Worm (Caenorhabditis elegans) whole organism, L4 larva: ENCODE measurements around the gene tyr-6.

Experiments
- F49E8.2 ChIP-seq: sonication (generic microtip); optimal IDR thresholded peaks from 2 replicates; lab custom pipeline; 2016; ENCODE audit warnings: missing compliant biosample characterization, mild to moderate bottlenecking, missing genetic modification characterization, borderline replicate concordance
- T20F7.1 ChIP-seq: fragments of 200-800 bp; sonication (Bioruptor generic); optimal IDR thresholded peaks from 2 replicates; lab custom pipeline; 2018; ENCODE audit warnings: mild to moderate bottlenecking, missing genetic modification characterization, missing compliant biosample characterization
- T26A8.4 ChIP-seq: fragments of 200-800 bp; sonication (Bioruptor generic); IDR thresholded peaks from 2 replicates; pipeline ENCODE4 v1.3.6; 2022; ENCODE audit warnings: missing genetic modification characterization, missing compliant biosample characterization
- ZK546.5 ChIP-seq, 2 experiments: sonication (generic microtip); optimal IDR thresholded peaks; 2 replicates each; lab custom pipeline; 2017; ENCODE audit warnings: missing biosample characterization in 2 of 2, missing genetic modification characterization in 2 of 2
- aly-2 ChIP-seq: sonication (generic microtip); optimal IDR thresholded peaks from 2 replicates; lab custom pipeline; 2018; ENCODE audit warnings: missing biosample characterization, missing genetic modification characterization
- ceh-32 ChIP-seq: sonication (generic microtip); optimal IDR thresholded peaks from 2 replicates; lab custom pipeline; 2016; ENCODE audit warnings: mild to moderate bottlenecking, missing genetic modification characterization, missing compliant biosample characterization; ENCODE audit not compliant: poor library complexity
- ceh-44 ChIP-seq: fragments of 200-800 bp; sonication (Bioruptor generic); IDR thresholded peaks from 2 replicates; pipeline ENCODE4 v1.3.6; 2022; ENCODE audit warnings: missing genetic modification reagents, missing genetic modification characterization, missing compliant biosample characterization
- ceh-82 ChIP-seq: sonication (generic microtip); optimal IDR thresholded peaks from 2 replicates; lab custom pipeline; 2017; ENCODE audit warnings: missing biosample characterization, missing genetic modification characterization
- daf-16 ChIP-seq, 3 experiments: sonication (generic microtip); optimal IDR thresholded peaks; 2 replicates each; lab custom pipeline; 2016 to 2017; ENCODE audit warnings: missing genetic modification characterization in 3 of 3, missing genetic modification reagents in 3 of 3, mild to moderate bottlenecking in 2 of 3, missing compliant biosample characterization in 2 of 3, missing biosample characterization in 1 of 3, moderate library complexity in 1 of 3
- dmd-6 ChIP-seq: fragments of 200-800 bp; sonication (Bioruptor generic); IDR thresholded peaks from 2 replicates; pipeline ENCODE4 v1.3.6; 2022; ENCODE audit warnings: missing genetic modification reagents, missing genetic modification characterization, missing compliant biosample characterization
- dve-1 ChIP-seq: sonication (generic microtip); optimal IDR thresholded peaks from 2 replicates; lab custom pipeline; 2017; ENCODE audit warnings: antibody characterized with exemption, mild to moderate bottlenecking, missing genetic modification characterization, missing compliant biosample characterization; ENCODE audit not compliant: insufficient read depth
- egl-43 ChIP-seq: fragments of 200-800 bp; sonication (Bioruptor generic); IDR thresholded peaks from 2 replicates; pipeline ENCODE4 v1.3.6; 2022; ENCODE audit warnings: missing genetic modification reagents, missing genetic modification characterization, missing compliant biosample characterization
- fkh-10 ChIP-seq: fragments of 150-350 bp; optimal IDR thresholded peaks from 2 replicates; lab custom pipeline; 2014; ENCODE audit warnings: missing biosample characterization, missing genetic modification reagents, missing genetic modification characterization
- fos-1 ChIP-seq: fragments of 150-350 bp; optimal IDR thresholded peaks from 2 replicates; lab custom pipeline; 2014; ENCODE audit warnings: missing biosample characterization, missing genetic modification characterization
- hif-1 ChIP-seq, 2 experiments: sonication (generic microtip); optimal IDR thresholded peaks; 2 replicates each; lab custom pipeline; 2016 to 2017; ENCODE audit warnings: missing compliant biosample characterization in 2 of 2, missing genetic modification characterization in 2 of 2, missing genetic modification reagents in 2 of 2, missing genotype in 2 of 2, mild to moderate bottlenecking in 1 of 2
- hlh-11 ChIP-seq: fragments of 200-800 bp; sonication (Bioruptor generic); optimal IDR thresholded peaks from 2 replicates; lab custom pipeline; 2018; ENCODE audit warnings: mild to moderate bottlenecking, missing genetic modification characterization, missing compliant biosample characterization
- jun-1 ChIP-seq: fragments of 150-350 bp; optimal IDR thresholded peaks from 2 replicates; lab custom pipeline; 2014; ENCODE audit warnings: missing biosample characterization, missing genetic modification reagents, missing genetic modification characterization
- lin-1 ChIP-seq: fragments of 200-800 bp; sonication (Bioruptor generic); IDR thresholded peaks from 2 replicates; pipeline ENCODE4 v1.3.6; 2022; ENCODE audit warnings: missing genetic modification reagents, missing genetic modification characterization, missing compliant biosample characterization
- lin-15B ChIP-seq: fragments of 150-350 bp; sonication (generic microtip); optimal IDR thresholded peaks from 3 replicates; lab custom pipeline; 2014; ENCODE audit warnings: missing biosample characterization, missing genetic modification characterization
- mdt-29 ChIP-seq: fragments of 200-800 bp; sonication (Bioruptor generic); IDR thresholded peaks from 2 replicates; pipeline ENCODE4 v1.3.6; 2022; ENCODE audit warnings: missing genetic modification reagents, missing genetic modification characterization, missing compliant biosample characterization
- mes-2 ChIP-seq: sonication (generic microtip); optimal IDR thresholded peaks from 2 replicates; lab custom pipeline; 2016; ENCODE audit warnings: missing genotype, mild to moderate bottlenecking, missing genetic modification characterization, missing compliant biosample characterization; ENCODE audit not compliant: poor library complexity, severe bottlenecking
- nhr-11 ChIP-seq: fragments of 150-350 bp; optimal IDR thresholded peaks from 2 replicates; lab custom pipeline; 2014; ENCODE audit warnings: missing biosample characterization, missing genetic modification characterization
- nhr-25 ChIP-seq: sonication (generic microtip); optimal IDR thresholded peaks from 2 replicates; lab custom pipeline; 2017; ENCODE audit warnings: missing genetic modification characterization, mild to moderate bottlenecking, missing compliant biosample characterization, antibody characterized with exemption, moderate library complexity, borderline replicate concordance; ENCODE audit not compliant: insufficient read depth
- nhr-28 ChIP-seq: fragments of 150-350 bp; optimal IDR thresholded peaks from 2 replicates; lab custom pipeline; 2014; ENCODE audit warnings: missing biosample characterization, missing genetic modification characterization
- nhr-41 ChIP-seq: fragments of 200-800 bp; sonication (Bioruptor generic); IDR thresholded peaks from 2 replicates; pipeline ENCODE4 v1.3.6; 2022; ENCODE audit warnings: missing genetic modification reagents, missing genetic modification characterization, missing compliant biosample characterization
- nhr-42 ChIP-seq: fragments of 200-800 bp; sonication (Bioruptor generic); IDR thresholded peaks from 2 replicates; pipeline ENCODE4 v1.3.6; 2022; ENCODE audit warnings: missing genetic modification characterization, missing compliant biosample characterization
- nhr-48 ChIP-seq: sonication (generic microtip); optimal IDR thresholded peaks from 2 replicates; lab custom pipeline; 2016; ENCODE audit warnings: mild to moderate bottlenecking, missing genetic modification characterization, missing compliant biosample characterization
- nhr-76 ChIP-seq: fragments of 150-350 bp; optimal IDR thresholded peaks from 2 replicates; lab custom pipeline; 2014; ENCODE audit warnings: missing biosample characterization, missing genetic modification characterization
- nhr-77 ChIP-seq: fragments of 150-350 bp; optimal IDR thresholded peaks from 2 replicates; lab custom pipeline; 2014; ENCODE audit warnings: missing biosample characterization, missing genetic modification characterization
- php-3 ChIP-seq: fragments of 200-800 bp; sonication (Bioruptor generic); IDR thresholded peaks from 2 replicates; pipeline ENCODE4 v1.3.6; 2022; ENCODE audit warnings: missing genetic modification reagents, missing genetic modification characterization, missing compliant biosample characterization
- pqm-1 ChIP-seq: sonication (generic microtip); optimal IDR thresholded peaks from 2 replicates; lab custom pipeline; 2017; ENCODE audit warnings: missing biosample characterization, missing genetic modification characterization
- rbr-2 ChIP-seq: sonication (generic microtip); optimal IDR thresholded peaks from 2 replicates; lab custom pipeline; 2016; ENCODE audit warnings: missing genotype, missing genetic modification characterization, missing compliant biosample characterization
- set-16 ChIP-seq: fragments of 200-800 bp; sonication (Bioruptor generic); IDR thresholded peaks from 2 replicates; pipeline ENCODE4 v1.3.6; 2022; ENCODE audit warnings: missing genetic modification reagents, missing genetic modification characterization, missing compliant biosample characterization
- tag-97 ChIP-seq: fragments of 200-800 bp; sonication (Bioruptor generic); IDR thresholded peaks from 2 replicates; pipeline ENCODE4 v1.3.6; 2022; ENCODE audit warnings: missing genetic modification characterization, missing compliant biosample characterization
- vab-7 ChIP-seq: fragments of 200-800 bp; sonication (Bioruptor generic); IDR thresholded peaks from 2 replicates; pipeline ENCODE4 v1.3.6; 2022; ENCODE audit warnings: missing genetic modification reagents, missing genetic modification characterization, missing compliant biosample characterization
- zfp-2 ChIP-seq: sonication (generic microtip); optimal IDR thresholded peaks from 2 replicates; lab custom pipeline; 2016; ENCODE audit warnings: mild to moderate bottlenecking, missing genetic modification characterization, missing compliant biosample characterization
- ztf-11 ChIP-seq: fragments of 150-350 bp; optimal IDR thresholded peaks from 2 replicates; lab custom pipeline; 2014; ENCODE audit warnings: missing biosample characterization, missing genetic modification characterization

tyr-6 gene

DNA sequence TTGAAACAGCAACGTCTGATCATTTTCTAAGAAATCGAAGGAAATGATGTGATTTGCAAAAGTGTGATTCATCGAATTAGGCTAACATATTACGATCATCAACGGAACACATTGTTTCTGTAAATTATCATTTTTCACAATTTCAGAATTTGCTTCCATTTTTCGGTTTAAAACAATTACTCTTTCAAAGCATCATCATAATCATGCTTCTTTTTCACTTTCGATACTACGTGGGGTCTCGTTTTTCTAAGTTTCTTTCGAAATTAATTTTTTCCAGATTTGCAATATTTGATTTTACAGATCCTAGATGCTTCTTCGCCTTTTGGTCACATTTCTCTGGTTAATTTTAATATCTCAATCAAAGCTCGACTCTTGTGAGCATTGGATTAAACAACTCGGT lies at the start of gene tyr-6:
tyr-6 (plus strand) TSS at position 301 of the 400 bp plus-strand sequence.
- TF ChIP-seq nhr-76 (tag; lab: Kevin White, UChicago) (no peak), rbr-2 (tag; lab: Kevin White, UChicago) (no peak), nhr-42 (GFP tag; lab: Robert Waterston, UW) (no peak), T26A8.4 (GFP tag; lab: Robert Waterston, UW) (no peak), lin-15B (tag; lab: Kevin White, UChicago) (no peak), ztf-11 (tag; lab: Kevin White, UChicago) (no peak), mdt-29 (GFP tag; lab: Robert Waterston, UW) (no peak), hif-1 (tag; optimal IDR thresholded peaks at IDR 0.05; lab: Kevin White, UChicago) (no peak)
- TF ChIP-seq, all 104 proteins: peak for 0

ce11 chrIV:6431582-6431981 lies 48.7 kb upstream of the tyr-6 start, which contains the start of gene acp-7:
acp-7 (minus strand) TSS chrIV:6431682.
- TF ChIP-seq ZK546.5 (tag; optimal IDR thresholded peaks at IDR 0.05; lab: Kevin White, UChicago) = no peak
- no peak for TF ChIP-seq php-3
- no peak for TF ChIP-seq aly-2 (tag; lab: Kevin White, UChicago)
- no peak for TF ChIP-seq nhr-77 (tag; lab: Kevin White, UChicago)
- no peak for TF ChIP-seq egl-43 (GFP tag; lab: Robert Waterston, UW)
- no peak for TF ChIP-seq ztf-11 (tag; lab: Kevin White, UChicago)
- TF ChIP-seq mes-2 (tag; lab: Kevin White, UChicago) = no peak
- no peak for TF ChIP-seq tag-97 (GFP tag; lab: Robert Waterston, UW)
- no peak for TF ChIP-seq set-16
- TF ChIP-seq dmd-6 = no peak
- TF ChIP-seq ceh-44 (GFP tag; lab: Robert Waterston, UW) = no peak
- TF ChIP-seq nhr-41 (GFP tag; lab: Robert Waterston, UW) = no peak
- no peak for TF ChIP-seq zfp-2
- TF ChIP-seq T20F7.1 (GFP tag; lab: Kevin White, UChicago) = no peak
- no peak for TF ChIP-seq nhr-76 (tag; lab: Kevin White, UChicago)
- no peak for TF ChIP-seq nhr-25 (tag; lab: Kevin White, UChicago)
- TF ChIP-seq jun-1 (tag; lab: Kevin White, UChicago) = no peak
- no peak for TF ChIP-seq lin-15B (tag; lab: Kevin White, UChicago)
- TF ChIP-seq, all 104 proteins: peak for 0

ce11 chrIV:6432375-6432774 lies 47.9 kb upstream of the tyr-6 start:
- no peak for TF ChIP-seq aly-2 (tag; lab: Kevin White, UChicago)
- no peak for TF ChIP-seq lin-1 (GFP tag; lab: Robert Waterston, UW)
- TF ChIP-seq lin-15B (tag; lab: Kevin White, UChicago) = no peak
- TF ChIP-seq F49E8.2 = no peak
- TF ChIP-seq nhr-11 (tag; lab: Kevin White, UChicago) = no peak
- peak; percentile 39 for TF ChIP-seq pqm-1
- TF ChIP-seq T20F7.1 (GFP tag; lab: Kevin White, UChicago) = no peak
- TF ChIP-seq dve-1 (tag; lab: Kevin White, UChicago) = peak; percentile 74
- no peak for TF ChIP-seq ceh-82 (tag; lab: Kevin White, UChicago)
- TF ChIP-seq nhr-48 (tag; lab: Kevin White, UChicago) = no peak
- no peak for TF ChIP-seq mdt-29 (GFP tag; lab: Robert Waterston, UW)
- TF ChIP-seq ceh-32 (tag; lab: Kevin White, UChicago) = no peak
- TF ChIP-seq daf-16 (GFP tag; optimal IDR thresholded peaks at IDR 0.05; lab: Kevin White, UChicago) = no peak
- TF ChIP-seq daf-16 (tag; optimal IDR thresholded peaks at IDR 0.05; lab: Kevin White, UChicago) = peak; percentile 57
- peak; percentile 98 for TF ChIP-seq php-3
- TF ChIP-seq hlh-11 (tag; lab: Kevin White, UChicago) = peak; percentile 15
- TF ChIP-seq dmd-6 = peak; percentile 68

DNA sequence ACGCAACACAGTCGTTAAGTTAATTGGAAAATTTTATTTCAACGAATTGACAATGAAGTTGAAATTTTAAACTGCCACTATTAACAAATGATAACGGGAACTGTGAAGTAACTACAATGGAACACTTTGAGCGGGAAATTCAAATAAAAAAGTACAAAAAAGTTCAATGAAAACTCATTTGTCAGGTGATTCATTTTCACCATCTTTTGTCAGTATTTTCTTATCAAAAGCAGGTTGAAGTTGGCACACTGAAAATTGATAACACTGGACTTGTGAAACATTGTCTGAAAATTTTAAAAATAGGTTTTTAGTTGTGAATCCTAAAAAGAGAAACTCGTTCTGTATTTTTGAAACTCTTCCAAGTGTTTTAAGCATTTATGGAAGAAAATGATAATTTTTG lies 46.9 kb upstream of the tyr-6 start:
- TF ChIP-seq fos-1 (tag; lab: Kevin White, UChicago) (no peak), vab-7 (GFP tag; lab: Robert Waterston, UW) (no peak), hlh-11 (tag; lab: Kevin White, UChicago) (peak; percentile 47), aly-2 (tag; lab: Kevin White, UChicago) (no peak), fkh-10 (GFP tag; lab: Kevin White, UChicago) (no peak), php-3 (peak; percentile 48; the same call in 1 of the 2 replicates), ZK546.5 (tag; optimal IDR thresholded peaks at IDR 0.05; lab: Kevin White, UChicago) (no peak), nhr-28 (peak; percentile 6), dmd-6 (peak; percentile 20; the same call in 1 of the 2 replicates), pqm-1 (peak; percentile 77), daf-16 (GFP tag; optimal IDR thresholded peaks at IDR 0.05; lab: Kevin White, UChicago) (no peak), daf-16 (tag; optimal IDR thresholded peaks at IDR 0.05; lab: Kevin White, UChicago) (peak; percentile 53), dve-1 (tag; lab: Kevin White, UChicago) (peak; percentile 65)
